Fruit fly (Drosophila melanogaster) whole organism, embryonic: ENCODE data around the gene Trm7-32.

Experiments
- BtbVII ChIP-seq: fragments of 200-800 bp; sonication (Bioruptor generic); optimal IDR thresholded peaks from 3 replicates; lab custom pipeline; 2017; ENCODE audit warnings: missing biosample characterization, mild to moderate bottlenecking, missing genetic modification characterization
- CG10267 ChIP-seq: fragments of 200-800 bp; sonication (Bioruptor generic); optimal IDR thresholded peaks from 2 replicates; lab custom pipeline; 2018; ENCODE audit warnings: missing biosample characterization, mild to moderate bottlenecking, missing genetic modification characterization, moderate library complexity
- CG10321 ChIP-seq: fragments of 200-800 bp; sonication (Bioruptor generic); IDR thresholded peaks from 2 replicates; pipeline ENCODE4 v1.3.6; 2022; ENCODE audit warnings: missing biosample characterization, missing genetic modification characterization
- CG11093 ChIP-seq: fragments of 200-800 bp; sonication (Bioruptor generic); IDR thresholded peaks from 3 replicates; pipeline ENCODE4 v1.3.6; 2022; ENCODE audit warnings: missing biosample characterization, missing genetic modification characterization
- CG11456 ChIP-seq: fragments of 200-800 bp; sonication (Bioruptor generic); IDR thresholded peaks from 3 replicates; pipeline ENCODE4 v1.3.6; 2022; ENCODE audit warnings: missing biosample characterization, missing genetic modification characterization
- CG14050 ChIP-seq: fragments of 200-800 bp; sonication (Bioruptor generic); IDR thresholded peaks from 3 replicates; pipeline ENCODE4 v1.3.6; 2022; ENCODE audit warnings: missing biosample characterization, missing genetic modification characterization
- CG1602 ChIP-seq: fragments of 200-800 bp; sonication (Bioruptor generic); optimal IDR thresholded peaks from 3 replicates; lab custom pipeline; 2016; ENCODE audit warnings: missing biosample characterization, missing genetic modification characterization
- CG16815 ChIP-seq: fragments of 200-800 bp; sonication (Bioruptor generic); optimal IDR thresholded peaks from 3 replicates; lab custom pipeline; 2017; ENCODE audit warnings: missing biosample characterization, mild to moderate bottlenecking, missing genetic modification characterization
- CG18262 ChIP-seq: fragments of 200-800 bp; optimal IDR thresholded peaks from 3 replicates; lab custom pipeline; 2019; ENCODE audit warnings: missing biosample characterization, mild to moderate bottlenecking, missing genetic modification characterization, moderate library complexity
- CG18764 ChIP-seq: fragments of 200-800 bp; sonication (Bioruptor generic); optimal IDR thresholded peaks from 3 replicates; lab custom pipeline; 2016; ENCODE audit warnings: missing biosample characterization, missing genetic modification characterization
- CG32772 ChIP-seq: fragments of 200-800 bp; sonication (Bioruptor generic); IDR thresholded peaks from 2 replicates; pipeline ENCODE4 v1.3.6; 2022; ENCODE audit warnings: missing biosample characterization, missing genetic modification characterization
- CG33557 ChIP-seq: fragments of 200-800 bp; sonication (Bioruptor generic); optimal IDR thresholded peaks from 2 replicates; lab custom pipeline; 2019; ENCODE audit warnings: missing biosample characterization, mild to moderate bottlenecking, missing genetic modification characterization, moderate library complexity
- CG4854 ChIP-seq: fragments of 200-800 bp; sonication (Bioruptor generic); optimal IDR thresholded peaks from 2 replicates; lab custom pipeline; 2016; ENCODE audit warnings: missing biosample characterization, missing genetic modification characterization, inconsistent platforms
- CG6813 ChIP-seq: fragments of 200-800 bp; sonication (Bioruptor generic); optimal IDR thresholded peaks from 2 replicates; lab custom pipeline; 2017; ENCODE audit warnings: missing biosample characterization, missing genetic modification characterization, mild to moderate bottlenecking, moderate library complexity, missing genetic modification reagents
- CG7928 ChIP-seq: fragments of 200-800 bp; sonication (Bioruptor generic); optimal IDR thresholded peaks from 2 replicates; lab custom pipeline; 2017; ENCODE audit warnings: missing biosample characterization, mild to moderate bottlenecking, missing genetic modification characterization
- CG8944 ChIP-seq: fragments of 200-800 bp; sonication (Bioruptor generic); optimal IDR thresholded peaks from 3 replicates; lab custom pipeline; 2016; ENCODE audit warnings: missing biosample characterization, missing genetic modification characterization
- CG9215 ChIP-seq: fragments of 200-800 bp; sonication (Bioruptor generic); IDR thresholded peaks from 2 replicates; pipeline ENCODE4 v1.3.6; 2022; ENCODE audit warnings: missing biosample characterization, missing genetic modification characterization
- D ChIP-seq, 2 experiments: fragments of 200-800 bp in 1 of 2; fragments of >200 bp in 1 of 2; sonication (Bioruptor generic) in 1 of 2; optimal IDR thresholded peaks; 2 replicates in 1 of 2; 3 replicates in 1 of 2; lab custom pipeline; 2017; ENCODE audit warnings: mild to moderate bottlenecking in 1 of 2, missing biosample characterization in 1 of 2, missing genetic modification characterization in 1 of 2, missing genetic modification reagents in 1 of 2
- D19B ChIP-seq: fragments of 200-800 bp; sonication (Bioruptor generic); optimal IDR thresholded peaks from 2 replicates; lab custom pipeline; 2017; ENCODE audit warnings: missing biosample characterization, mild to moderate bottlenecking, missing genetic modification characterization
- E2f1 ChIP-seq: fragments of 200-800 bp; sonication (Bioruptor generic); IDR thresholded peaks from 2 replicates; pipeline ENCODE4 v1.3.6; 2022; ENCODE audit warnings: missing biosample characterization, missing genetic modification characterization
- HLH3B ChIP-seq: fragments of 200-800 bp; sonication (Bioruptor generic); IDR thresholded peaks from 2 replicates; pipeline ENCODE4 v1.3.6; 2022; ENCODE audit warnings: missing biosample characterization, missing genetic modification characterization
- HLH4C ChIP-seq: fragments of 200-800 bp; sonication (Bioruptor generic); IDR thresholded peaks from 3 replicates; pipeline ENCODE4 v1.3.6; 2022; ENCODE audit warnings: missing biosample characterization, missing genetic modification characterization; ENCODE audit not compliant: partially characterized antibody
- HmgD ChIP-seq: fragments of 200-800 bp; sonication (Bioruptor generic); optimal IDR thresholded peaks from 3 replicates; lab custom pipeline; 2016; ENCODE audit warnings: missing biosample characterization, missing genetic modification characterization
- Hr3 ChIP-seq: fragments of 200-800 bp; sonication (Bioruptor generic); optimal IDR thresholded peaks from 3 replicates; lab custom pipeline; 2016; ENCODE audit warnings: missing biosample characterization, missing genetic modification characterization
- Hr78 ChIP-seq, 2 experiments: fragments of 200-800 bp in 1 of 2; fragments of >200 bp in 1 of 2; sonication (Bioruptor generic) in 1 of 2; optimal IDR thresholded peaks; 2 replicates each; lab custom pipeline; 2017 to 2019; ENCODE audit warnings: missing biosample characterization in 2 of 2, missing genetic modification characterization in 2 of 2, mild to moderate bottlenecking in 1 of 2, moderate library complexity in 1 of 2
- Jarid2 ChIP-seq: fragments of 200-800 bp; sonication (Bioruptor generic); optimal IDR thresholded peaks from 3 replicates; lab custom pipeline; 2017; ENCODE audit warnings: mild to moderate bottlenecking, missing biosample characterization, missing genetic modification reagents, missing genetic modification characterization
- MESR4 ChIP-seq: fragments of 200-800 bp; sonication (Bioruptor generic); optimal IDR thresholded peaks from 2 replicates; lab custom pipeline; 2018; ENCODE audit warnings: missing biosample characterization, mild to moderate bottlenecking, missing genetic modification characterization, moderate library complexity
- Max ChIP-seq: fragments of 200-800 bp; sonication (Bioruptor generic); optimal IDR thresholded peaks from 2 replicates; lab custom pipeline; 2016; ENCODE audit warnings: missing biosample characterization, mild to moderate bottlenecking, missing genetic modification characterization
- Med ChIP-seq: fragments of 200-800 bp; sonication (Bioruptor generic); peaks from one replicate; lab custom pipeline; 2016; ENCODE audit warnings: missing biosample characterization, missing genetic modification characterization, mild to moderate bottlenecking, inconsistent platforms, moderate library complexity
- Nf-YC ChIP-seq: fragments of 200-800 bp; optimal IDR thresholded peaks from 3 replicates; lab custom pipeline; 2019; ENCODE audit warnings: missing biosample characterization, mild to moderate bottlenecking, missing genetic modification characterization, moderate library complexity
- Oli ChIP-seq: fragments of 200-800 bp; sonication (Bioruptor generic); optimal IDR thresholded peaks from 2 replicates; lab custom pipeline; 2018; ENCODE audit warnings: missing biosample characterization, mild to moderate bottlenecking, missing genetic modification characterization, moderate library complexity
- ab ChIP-seq: fragments of 200-800 bp; sonication (Bioruptor generic); optimal IDR thresholded peaks from 2 replicates; lab custom pipeline; 2016; ENCODE audit warnings: missing biosample characterization, missing genetic modification characterization
- cas ChIP-seq: fragments of 200-800 bp; sonication (Bioruptor generic); IDR thresholded peaks from 2 replicates; pipeline ENCODE4 v1.3.6; 2022; ENCODE audit warnings: missing biosample characterization, missing genetic modification characterization
- chm ChIP-seq: fragments of 200-800 bp; sonication (Bioruptor generic); IDR thresholded peaks from 2 replicates; pipeline ENCODE4 v1.3.6; 2022; ENCODE audit warnings: missing biosample characterization, missing genetic modification characterization
- ci ChIP-seq: fragments of 200-800 bp; sonication (Bioruptor generic); IDR thresholded peaks from 3 replicates; pipeline ENCODE4 v1.3.6; 2022; ENCODE audit warnings: missing biosample characterization, missing genetic modification characterization
- danr ChIP-seq: fragments of 200-800 bp; sonication (Bioruptor generic); IDR thresholded peaks from 2 replicates; pipeline ENCODE4 v1.3.6; 2022; ENCODE audit warnings: missing biosample characterization, missing genetic modification characterization
- lab ChIP-seq: fragments of 200-800 bp; sonication (Bioruptor generic); optimal IDR thresholded peaks from 3 replicates; lab custom pipeline; 2017; ENCODE audit warnings: missing biosample characterization, missing genetic modification characterization, mild to moderate bottlenecking, moderate library complexity, missing genetic modification reagents
- maf-S ChIP-seq: fragments of 200-800 bp; sonication (Bioruptor generic); optimal IDR thresholded peaks from 2 replicates; lab custom pipeline; 2016; ENCODE audit warnings: missing biosample characterization, missing genetic modification characterization
- pho ChIP-seq: fragments of 200-800 bp; sonication (Bioruptor generic); optimal IDR thresholded peaks from 2 replicates; lab custom pipeline; 2016; ENCODE audit warnings: missing biosample characterization, missing genetic modification characterization
- pita ChIP-seq: fragments of 200-800 bp; sonication (Bioruptor generic); optimal IDR thresholded peaks from 2 replicates; lab custom pipeline; 2017; ENCODE audit warnings: missing biosample characterization, mild to moderate bottlenecking, missing genetic modification characterization
- schlank ChIP-seq: fragments of 200-800 bp; sonication (Bioruptor generic); optimal IDR thresholded peaks from 2 replicates; lab custom pipeline; 2018; ENCODE audit warnings: missing biosample characterization, mild to moderate bottlenecking, missing genetic modification characterization
- so ChIP-seq: fragments of 200-800 bp; sonication (Bioruptor generic); IDR thresholded peaks from 3 replicates; pipeline ENCODE4 v1.3.6; 2022; ENCODE audit warnings: missing biosample characterization, missing genetic modification characterization
- tll ChIP-seq, 2 experiments: fragments of 200-800 bp in 1 of 2; fragments of >200 bp in 1 of 2; sonication (Bioruptor generic) in 1 of 2; optimal IDR thresholded peaks; 2 replicates each; lab custom pipeline; 2017 to 2019; ENCODE audit warnings: missing biosample characterization in 2 of 2, missing genetic modification characterization in 2 of 2, mild to moderate bottlenecking in 1 of 2, moderate library complexity in 1 of 2
- tx ChIP-seq: fragments of 200-800 bp; sonication (Bioruptor generic); optimal IDR thresholded peaks from 2 replicates; lab custom pipeline; 2016; ENCODE audit warnings: missing biosample characterization, missing genetic modification characterization
- vnd ChIP-seq: fragments of 200-800 bp; sonication (Bioruptor generic); IDR thresholded peaks from 3 replicates; pipeline ENCODE4 v1.3.6; 2022; ENCODE audit warnings: missing biosample characterization, missing genetic modification characterization; ENCODE audit not compliant: partially characterized antibody
- vvl ChIP-seq: fragments of 200-800 bp; sonication (Bioruptor generic); IDR thresholded peaks from 2 replicates; pipeline ENCODE4 v1.3.6; 2022; ENCODE audit warnings: missing biosample characterization, missing genetic modification characterization

The Trm7-32 gene

DNA sequence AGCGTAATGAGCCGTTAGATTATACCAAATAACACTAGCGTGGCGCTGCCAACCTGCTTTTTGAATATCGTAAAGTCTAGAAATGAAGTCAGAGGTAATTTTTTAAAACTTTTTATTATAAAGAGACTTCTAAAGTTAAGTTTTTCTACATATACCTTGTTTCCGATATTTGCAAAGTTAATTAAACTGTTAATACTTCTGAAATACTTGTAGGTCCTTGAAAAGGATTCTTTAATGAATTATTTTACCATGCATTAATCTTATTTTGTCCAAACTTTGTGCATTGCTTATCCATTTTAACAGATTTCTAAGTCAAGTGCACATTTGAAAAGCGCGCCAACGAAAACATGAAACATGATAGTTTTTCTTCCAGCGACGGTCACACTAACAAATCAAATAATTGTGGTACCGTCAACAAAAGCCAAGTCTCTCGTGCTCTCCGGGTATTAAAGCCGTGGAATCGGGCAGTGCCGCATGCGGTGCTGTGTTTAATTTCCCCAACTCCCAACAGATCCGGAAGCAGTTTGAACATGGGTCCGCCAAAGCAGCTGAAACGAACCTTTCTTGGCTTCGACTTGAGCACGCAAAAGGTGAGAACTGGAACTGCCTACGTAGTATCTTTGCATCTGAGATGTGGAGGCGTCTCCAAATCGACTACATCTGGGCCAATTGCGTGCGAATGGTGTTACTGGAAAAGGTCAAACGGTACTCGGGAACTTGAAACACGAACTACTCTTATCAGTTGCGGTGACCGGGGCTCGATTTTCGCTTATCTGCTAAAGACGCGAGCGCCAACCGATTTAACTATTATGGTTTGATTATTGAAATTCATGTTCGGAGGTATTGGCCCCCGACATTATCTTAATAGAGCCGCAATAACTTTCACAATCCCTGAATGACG lies 44.2 kb upstream of the Trm7-32 start, which contains the start of the genes EMC2A and CG3534 (continued):
- no peak for TF ChIP-seq Med
- TF ChIP-seq CG18262 (tag; lab: Kevin White, UChicago): peak; percentile 49
- TF ChIP-seq vnd (GFP tag; lab: Robert Waterston, UW): no peak
- no peak for TF ChIP-seq HLH4C (GFP tag; lab: Robert Waterston, UW)
- no peak for TF ChIP-seq chm (GFP tag; lab: Robert Waterston, UW)
- no peak for TF ChIP-seq D (optimal IDR thresholded peaks at IDR 0.05; lab: Kevin White, UChicago)
- TF ChIP-seq D (GFP tag; optimal IDR thresholded peaks at IDR 0.05; lab: Kevin White, UChicago): no peak
- TF ChIP-seq CG1602 (GFP tag; lab: Kevin White, UChicago): no peak
- no peak for TF ChIP-seq CG11456 (GFP tag; lab: Robert Waterston, UW)
- TF ChIP-seq schlank (tag; lab: Kevin White, UChicago): no peak
- TF ChIP-seq so (GFP tag; lab: Robert Waterston, UW): peak; percentile 62; the same call in 2 of the 3 replicates
- TF ChIP-seq CG8944: no peak
- peak; percentile 25 for TF ChIP-seq Nf-YC (tag; lab: Kevin White, UChicago)
- TF ChIP-seq Jarid2 (GFP tag; lab: Kevin White, UChicago): no peak
- no peak for TF ChIP-seq ci
- TF ChIP-seq CG10321 (GFP tag; lab: Robert Waterston, UW): no peak
- TF ChIP-seq CG10267 (tag; lab: Kevin White, UChicago): peak; percentile 43
- TF ChIP-seq pho: no peak
- no peak for TF ChIP-seq cas
- no peak for TF ChIP-seq ab (GFP tag; lab: Kevin White, UChicago)
- no peak for TF ChIP-seq CG14050 (GFP tag; lab: Robert Waterston, UW)
- TF ChIP-seq E2f1 (GFP tag; lab: Robert Waterston, UW): no peak; the same call in 1 of the 2 replicates
- TF ChIP-seq CG4854: no peak
- TF ChIP-seq CG7928 (GFP tag; lab: Kevin White, UChicago): no peak
- no peak for TF ChIP-seq Oli (tag; lab: Kevin White, UChicago)
- no peak for TF ChIP-seq HmgD (GFP tag; lab: Kevin White, UChicago)
- no peak for TF ChIP-seq CG16815 (GFP tag; lab: Kevin White, UChicago)
- TF ChIP-seq maf-S: peak; percentile 17
- TF ChIP-seq CG11093 (GFP tag; lab: Robert Waterston, UW): no peak
- TF ChIP-seq pita (GFP tag; lab: Kevin White, UChicago): no peak
- no peak for TF ChIP-seq CG32772 (GFP tag; lab: Robert Waterston, UW)
- no peak for TF ChIP-seq Hr3 (GFP tag; lab: Kevin White, UChicago)
- peak; percentile 17 for TF ChIP-seq MESR4 (GFP tag; lab: Kevin White, UChicago)
- peak in 1 of 2 experiments; percentile 87 for TF ChIP-seq Hr78 (GFP tag; optimal IDR thresholded peaks at IDR 0.05; lab: Kevin White, UChicago)
- TF ChIP-seq D19B (GFP tag; lab: Kevin White, UChicago): no peak
- no peak for TF ChIP-seq HLH3B
- TF ChIP-seq CG6813 (GFP tag; lab: Kevin White, UChicago): no peak
- TF ChIP-seq CG9215 (GFP tag; lab: Robert Waterston, UW): 0 out of 2 replicates have a peak, but pooled peaks have one; percentile 20
- no peak for TF ChIP-seq danr (GFP tag; lab: Robert Waterston, UW)
- peak; percentile 21 for TF ChIP-seq Max (GFP tag; lab: Kevin White, UChicago)
- peak; percentile 11 for TF ChIP-seq lab (GFP tag; lab: Kevin White, UChicago)
- no peak for TF ChIP-seq CG33557 (GFP tag; lab: Kevin White, UChicago)
- peak; percentile 18; the same call in 1 of the 2 replicates for TF ChIP-seq vvl (GFP tag; lab: Robert Waterston, UW)
- no peak for TF ChIP-seq BtbVII (GFP tag; lab: Kevin White, UChicago)
- TF ChIP-seq tx (GFP tag; lab: Kevin White, UChicago): no peak
- peak in 1 of 2 experiments; percentile 34 for TF ChIP-seq tll (GFP tag; optimal IDR thresholded peaks at IDR 0.05; lab: Kevin White, UChicago)
- no peak for TF ChIP-seq CG18764
